Worm (Caenorhabditis elegans) whole organism, late embryonic: Measurements from ENCODE around the gene set-16.

Source experiments
- C38D4.7 ChIP-seq: fragments of 200-800 bp; sonication (Bioruptor generic); optimal IDR thresholded peaks from 2 replicates; lab custom pipeline; 2018; ENCODE audit warnings: mild to moderate bottlenecking, missing genetic modification characterization, moderate library complexity, missing compliant biosample characterization
- K09A11.1 ChIP-seq: sonication (generic microtip); optimal IDR thresholded peaks from 2 replicates; lab custom pipeline; 2017; ENCODE audit warnings: antibody characterized with exemption, mild to moderate bottlenecking, missing genetic modification characterization, missing compliant biosample characterization; ENCODE audit not compliant: insufficient read depth
- Y22D7AL.16 ChIP-seq: sonication (generic microtip); optimal IDR thresholded peaks from 2 replicates; lab custom pipeline; 2016; ENCODE audit warnings: missing genetic modification characterization, missing compliant biosample characterization
- ceh-14 ChIP-seq: sonication (generic microtip); optimal IDR thresholded peaks from 2 replicates; lab custom pipeline; 2016; ENCODE audit warnings: missing genotype, missing genetic modification characterization, missing compliant biosample characterization
- ceh-18 ChIP-seq: sonication (generic microtip); optimal IDR thresholded peaks from 2 replicates; lab custom pipeline; 2016; ENCODE audit warnings: missing genetic modification characterization, missing compliant biosample characterization
- ceh-2 ChIP-seq: sonication (generic microtip); optimal IDR thresholded peaks from 2 replicates; lab custom pipeline; 2016; ENCODE audit warnings: missing genotype, missing genetic modification characterization, missing compliant biosample characterization
- ceh-24 ChIP-seq: sonication (generic microtip); optimal IDR thresholded peaks from 2 replicates; lab custom pipeline; 2016; ENCODE audit warnings: mild to moderate bottlenecking, missing genetic modification characterization, missing compliant biosample characterization
- ceh-30 ChIP-seq: fragments of 150-350 bp; optimal IDR thresholded peaks from 2 replicates; lab custom pipeline; 2014; ENCODE audit warnings: missing biosample characterization, missing genetic modification characterization
- ceh-34 ChIP-seq: sonication (generic microtip); optimal IDR thresholded peaks from 2 replicates; lab custom pipeline; 2016; ENCODE audit warnings: mild to moderate bottlenecking, missing genetic modification characterization, missing compliant biosample characterization
- ceh-45 ChIP-seq: fragments of 200-800 bp; sonication (Bioruptor generic); IDR thresholded peaks from 2 replicates; pipeline ENCODE4 v1.3.6; 2022; ENCODE audit warnings: missing genetic modification reagents, missing genetic modification characterization, missing compliant biosample characterization
- ceh-9 ChIP-seq: sonication (generic microtip); optimal IDR thresholded peaks from 2 replicates; lab custom pipeline; 2016; ENCODE audit warnings: mild to moderate bottlenecking, missing genetic modification characterization, inconsistent platforms, missing compliant biosample characterization
- che-1 ChIP-seq: sonication (generic microtip); optimal IDR thresholded peaks from 2 replicates; lab custom pipeline; 2016; ENCODE audit warnings: mild to moderate bottlenecking, missing genetic modification characterization, missing compliant biosample characterization
- dve-1 ChIP-seq: sonication (generic microtip); optimal IDR thresholded peaks from 2 replicates; lab custom pipeline; 2017; ENCODE audit warnings: antibody characterized with exemption, mild to moderate bottlenecking, missing genetic modification characterization, missing compliant biosample characterization
- elt-2 ChIP-seq: sonication (generic microtip); optimal IDR thresholded peaks from 2 replicates; lab custom pipeline; 2016; ENCODE audit warnings: missing genetic modification reagents, missing genetic modification characterization, missing compliant biosample characterization
- elt-4 ChIP-seq: sonication (generic microtip); optimal IDR thresholded peaks from 2 replicates; lab custom pipeline; 2016; ENCODE audit warnings: missing genetic modification characterization, missing compliant biosample characterization
- eyg-1 ChIP-seq: sonication (generic microtip); optimal IDR thresholded peaks from 2 replicates; lab custom pipeline; 2016; ENCODE audit warnings: missing genotype, missing genetic modification characterization, missing compliant biosample characterization
- fax-1 ChIP-seq: sonication (generic microtip); optimal IDR thresholded peaks from 2 replicates; lab custom pipeline; 2016; ENCODE audit warnings: missing genotype, missing genetic modification characterization, missing compliant biosample characterization
- fkh-10 ChIP-seq: fragments of 150-350 bp; optimal IDR thresholded peaks from 2 replicates; lab custom pipeline; 2014; ENCODE audit warnings: missing biosample characterization, missing genetic modification reagents, missing genetic modification characterization
- gmeb-2 ChIP-seq: sonication (generic microtip); optimal IDR thresholded peaks from 2 replicates; lab custom pipeline; 2016; ENCODE audit warnings: missing genetic modification characterization, inconsistent platforms, missing compliant biosample characterization
- hlh-13 ChIP-seq: fragments of 200-800 bp; sonication (Bioruptor generic); optimal IDR thresholded peaks from 2 replicates; lab custom pipeline; 2018; ENCODE audit warnings: mild to moderate bottlenecking, missing genetic modification characterization, missing compliant biosample characterization
- hlh-15 ChIP-seq: sonication (generic microtip); optimal IDR thresholded peaks from 2 replicates; lab custom pipeline; 2016; ENCODE audit warnings: missing genetic modification characterization, missing compliant biosample characterization
- madf-2 ChIP-seq: sonication (generic microtip); optimal IDR thresholded peaks from 2 replicates; lab custom pipeline; 2017; ENCODE audit warnings: missing genetic modification characterization, missing compliant biosample characterization
- nfya-1 ChIP-seq: sonication (generic microtip); optimal IDR thresholded peaks from 2 replicates; lab custom pipeline; 2017; ENCODE audit warnings: missing genetic modification characterization, mild to moderate bottlenecking, missing compliant biosample characterization, antibody characterized with exemption, moderate library complexity
- odd-2 ChIP-seq: sonication (generic microtip); optimal IDR thresholded peaks from 2 replicates; lab custom pipeline; 2017; ENCODE audit warnings: antibody characterized with exemption, mild to moderate bottlenecking, missing genetic modification characterization, missing compliant biosample characterization
- pax-1 ChIP-seq: fragments of 150-350 bp; optimal IDR thresholded peaks from 2 replicates; lab custom pipeline; 2014; ENCODE audit warnings: missing biosample characterization, missing genetic modification characterization
- pha-4 ChIP-seq: fragments of 150-350 bp; optimal IDR thresholded peaks from 2 replicates; lab custom pipeline; 2018; ENCODE audit warnings: missing biosample characterization, missing genetic modification reagents, missing genetic modification characterization
- pqm-1 ChIP-seq: sonication (generic microtip); optimal IDR thresholded peaks from 2 replicates; lab custom pipeline; 2016; ENCODE audit warnings: missing genetic modification characterization, missing compliant biosample characterization
- ref-2 ChIP-seq: sonication (generic microtip); optimal IDR thresholded peaks from 2 replicates; lab custom pipeline; 2016; ENCODE audit warnings: missing genetic modification characterization, missing compliant biosample characterization
- rnt-1 ChIP-seq: sonication (generic microtip); optimal IDR thresholded peaks from 2 replicates; lab custom pipeline; 2016; ENCODE audit warnings: missing genetic modification characterization, missing compliant biosample characterization
- sox-4 ChIP-seq: sonication (generic microtip); optimal IDR thresholded peaks from 2 replicates; lab custom pipeline; 2017; ENCODE audit warnings: mild to moderate bottlenecking, missing genetic modification characterization, inconsistent platforms, missing compliant biosample characterization
- syd-9 ChIP-seq: sonication (generic microtip); optimal IDR thresholded peaks from 2 replicates; lab custom pipeline; 2016; ENCODE audit warnings: mild to moderate bottlenecking, missing genetic modification characterization, moderate library complexity, missing compliant biosample characterization
- tbx-2 ChIP-seq: sonication (generic microtip); optimal IDR thresholded peaks from 2 replicates; lab custom pipeline; 2016; ENCODE audit warnings: missing genetic modification characterization, missing compliant biosample characterization
- tbx-7 ChIP-seq: sonication (generic microtip); optimal IDR thresholded peaks from 2 replicates; lab custom pipeline; 2016; ENCODE audit warnings: missing genotype, missing genetic modification characterization, missing compliant biosample characterization
- unc-86 ChIP-seq: sonication (generic microtip); optimal IDR thresholded peaks from 2 replicates; lab custom pipeline; 2016; ENCODE audit warnings: missing genetic modification characterization, missing compliant biosample characterization
- ztf-16 ChIP-seq: sonication (generic microtip); optimal IDR thresholded peaks from 2 replicates; lab custom pipeline; 2017; ENCODE audit warnings: missing genetic modification characterization, missing compliant biosample characterization

set-16 gene

ce11 chrIII:13669519-13669918, 25.8 kb downstream of the set-16 start:
- TF ChIP-seq rnt-1 (tag; lab: Kevin White, UChicago) (no peak), hlh-13 (GFP tag; lab: Kevin White, UChicago) (no peak), C38D4.7 (GFP tag; lab: Kevin White, UChicago) (no peak), fax-1 (tag; lab: Kevin White, UChicago) (no peak), ceh-34 (no peak), pqm-1 (tag; lab: Kevin White, UChicago) (no peak), ceh-9 (no peak), hlh-15 (tag; lab: Kevin White, UChicago) (no peak), syd-9 (tag; lab: Kevin White, UChicago) (no peak), ceh-2 (tag; lab: Kevin White, UChicago) (no peak), nfya-1 (tag; lab: Kevin White, UChicago) (no peak), sox-4 (tag; lab: Kevin White, UChicago) (no peak), ceh-24 (no peak), gmeb-2 (no peak), ceh-30 (tag; lab: Kevin White, UChicago) (no peak)

ce11 chrIII:13672654-13673330, 29.1 kb downstream of the set-16 start, which contains the start of gene aqp-11:
aqp-11 (plus strand) TSS chrIII:13673280.
- TF ChIP-seq hlh-13 (GFP tag; lab: Kevin White, UChicago) (no peak), elt-2 (peak; percentile 30), pax-1 (tag; lab: Kevin White, UChicago) (no peak), unc-86 (tag; lab: Kevin White, UChicago) (no peak), ceh-45 (GFP tag; lab: Robert Waterston, UW) (no peak), dve-1 (tag; lab: Kevin White, UChicago) (no peak), che-1 (no peak), ceh-18 (tag; lab: Kevin White, UChicago) (no peak), Y22D7AL.16 (tag; lab: Kevin White, UChicago) (no peak), fkh-10 (GFP tag; lab: Kevin White, UChicago) (no peak), fax-1 (tag; lab: Kevin White, UChicago) (no peak), pha-4 (tag; lab: Kevin White, UChicago) (no peak), tbx-2 (tag; lab: Kevin White, UChicago) (peak; percentile 5)

- TF ChIP-seq tbx-7 (tag; lab: Kevin White, UChicago): no peak
- TF ChIP-seq rnt-1 (tag; lab: Kevin White, UChicago): no peak
- TF ChIP-seq madf-2 (tag; lab: Kevin White, UChicago): no peak
- TF ChIP-seq ref-2 (tag; lab: Kevin White, UChicago): no peak
- no peak for TF ChIP-seq dve-1 (tag; lab: Kevin White, UChicago)
- TF ChIP-seq, all 69 proteins: peak for 0
These were observed 35.2 kb downstream of the set-16 start, which contains the start of gene sid-2 for ce11 chrIII:13678761-13679495. sid-2 (plus strand) TSS chrIII:13679445.

- TF ChIP-seq eyg-1 (tag; lab: Kevin White, UChicago) (no peak), ref-2 (tag; lab: Kevin White, UChicago) (no peak), ceh-14 (tag; lab: Kevin White, UChicago) (no peak), ceh-9 (no peak), odd-2 (tag; lab: Kevin White, UChicago) (no peak), ztf-16 (no peak), K09A11.1 (tag; lab: Kevin White, UChicago) (no peak), elt-4 (tag; lab: Kevin White, UChicago) (no peak)
These were observed 38.3 kb downstream of the set-16 start for ce11 chrIII:13682019-13682418.
